Fruit fly (Drosophila melanogaster) whole organism, pupa: ENCODE measurements around the gene CG12219.

Source experiments
- CG10348 ChIP-seq: fragments of 200-800 bp; sonication (Bioruptor generic); IDR thresholded peaks from 2 replicates; pipeline ENCODE4 v1.3.6; 2022; ENCODE audit warnings: missing biosample characterization, missing genetic modification characterization
- CG13204 ChIP-seq: fragments of 200-800 bp; sonication (Bioruptor generic); optimal IDR thresholded peaks from 2 replicates; lab custom pipeline; 2018; ENCODE audit warnings: missing biosample characterization, mild to moderate bottlenecking, missing genetic modification characterization, moderate library complexity
- CG14655 ChIP-seq: fragments of 200-800 bp; sonication (Bioruptor generic); optimal IDR thresholded peaks from 3 replicates; lab custom pipeline; 2017; ENCODE audit warnings: mild to moderate bottlenecking, missing biosample characterization, missing genetic modification reagents, missing genetic modification characterization
- CG15710 ChIP-seq: fragments of 200-800 bp; sonication (Bioruptor generic); optimal IDR thresholded peaks from 2 replicates; lab custom pipeline; 2018; ENCODE audit warnings: missing biosample characterization, mild to moderate bottlenecking, missing genetic modification characterization, moderate library complexity
- CG32121 ChIP-seq: fragments of 200-800 bp; sonication (Bioruptor generic); IDR thresholded peaks from 2 replicates; pipeline ENCODE4 v1.3.6; 2022; ENCODE audit warnings: missing biosample characterization, missing genetic modification characterization
- CG34367 ChIP-seq: fragments of 200-800 bp; sonication (Bioruptor generic); optimal IDR thresholded peaks from 2 replicates; lab custom pipeline; 2018; ENCODE audit warnings: missing biosample characterization, mild to moderate bottlenecking, missing genetic modification characterization
- EcR ChIP-seq: fragments of 200-800 bp; sonication (Bioruptor generic); optimal IDR thresholded peaks from 3 replicates; lab custom pipeline; 2019; ENCODE audit warnings: missing biosample characterization, missing genetic modification characterization, mild to moderate bottlenecking, moderate library complexity, missing genetic modification reagents
- Ets98B ChIP-seq: fragments of 200-800 bp; sonication (Bioruptor generic); IDR thresholded peaks from 2 replicates; pipeline ENCODE4 v1.3.6; 2022; ENCODE audit warnings: missing biosample characterization, missing genetic modification characterization
- rn ChIP-seq: fragments of 200-800 bp; sonication (Bioruptor generic); IDR thresholded peaks from 2 replicates; pipeline ENCODE4 v1.3.6; 2022; ENCODE audit warnings: missing biosample characterization, missing genetic modification characterization

dm6 chrX:6283470-6283869 is 17.6 kb downstream of the CG12219 start, which contains the start of gene CG11700:
- TF ChIP-seq EcR (GFP tag; lab: Kevin White, UChicago), result peak; percentile 64
- TF ChIP-seq CG14655 (GFP tag; lab: Kevin White, UChicago), result no peak
- no peak for TF ChIP-seq CG32121
- no peak for TF ChIP-seq CG15710 (tag; lab: Kevin White, UChicago)
- TF ChIP-seq rn (GFP tag; lab: Robert Waterston, UW), result no peak
- no peak for TF ChIP-seq CG10348 (GFP tag; lab: Robert Waterston, UW)
- no peak for TF ChIP-seq CG34367 (tag; lab: Kevin White, UChicago)
- TF ChIP-seq CG13204 (GFP tag; lab: Kevin White, UChicago), result no peak
- TF ChIP-seq Ets98B, result peak; percentile 33; the same call in 1 of the 2 replicates
